Fruit fly (Drosophila melanogaster) Kc167 (cell line): ENCODE measurements around the gene Sap30.

Experiments
- Myc ChIP-seq: fragments of >200 bp; optimal IDR thresholded peaks from 2 replicates; lab custom pipeline; 2017; ENCODE audit warnings: missing external identifiers
- Sin3A ChIP-seq: fragments of >200 bp; optimal IDR thresholded peaks from 2 replicates; lab custom pipeline; 2018; ENCODE audit warnings: missing external identifiers
- h ChIP-seq: fragments of >200 bp; optimal IDR thresholded peaks from 3 replicates; lab custom pipeline; 2018; ENCODE audit warnings: missing external identifiers
- insv ChIP-seq: fragments of >200 bp; optimal IDR thresholded peaks from 3 replicates; lab custom pipeline; 2018; ENCODE audit warnings: missing external identifiers
- psq ChIP-seq: fragments of >200 bp; optimal IDR thresholded peaks from 2 replicates; lab custom pipeline; 2017; ENCODE audit warnings: missing external identifiers
- ttk ChIP-seq: sonication (Bioruptor generic); optimal IDR thresholded peaks from 2 replicates; lab custom pipeline; 2017; ENCODE audit warnings: missing external identifiers

Sap30 gene

dm6 chrX:16778138-16778672 lies 8.9 kb upstream of the Sap30 start:
- no peak for TF ChIP-seq psq (lab: Kevin White, UChicago)
- no peak for TF ChIP-seq Myc (lab: Kevin White, UChicago)

dm6 chrX:16780244-16780643 lies 6.8 kb upstream of the Sap30 start:
- no peak for TF ChIP-seq ttk (lab: Kevin White, UChicago)
- no peak for TF ChIP-seq h
- TF ChIP-seq Sin3A (lab: Kevin White, UChicago) = no peak

dm6 chrX:16781055-16781454 lies 6.0 kb upstream of the Sap30 start:
- TF ChIP-seq Sin3A (lab: Kevin White, UChicago) (no peak), psq (lab: Kevin White, UChicago) (no peak), insv (lab: Kevin White, UChicago) (no peak), Myc (lab: Kevin White, UChicago) (no peak), h (no peak), ttk (lab: Kevin White, UChicago) (no peak)

dm6 chrX:16782175-16782916 lies 4.7 kb upstream of the Sap30 start:
- no peak for TF ChIP-seq ttk (lab: Kevin White, UChicago)
- TF ChIP-seq psq (lab: Kevin White, UChicago) = no peak
- no peak for TF ChIP-seq Sin3A (lab: Kevin White, UChicago)
- TF ChIP-seq Myc (lab: Kevin White, UChicago) = no peak
- TF ChIP-seq h = no peak
- TF ChIP-seq insv (lab: Kevin White, UChicago) = no peak

- TF ChIP-seq ttk (lab: Kevin White, UChicago) (no peak), Myc (lab: Kevin White, UChicago) (no peak), Sin3A (lab: Kevin White, UChicago) (no peak), psq (lab: Kevin White, UChicago) (no peak), h (no peak), insv (lab: Kevin White, UChicago) (no peak)
Measured at dm6 chrX:16783141-16783715, 3.9 kb upstream of the Sap30 start, which contains the start of gene if. if (minus strand) TSS chrX:16783434.

- TF ChIP-seq ttk (lab: Kevin White, UChicago) = no peak
- TF ChIP-seq Sin3A (lab: Kevin White, UChicago) = no peak
- no peak for TF ChIP-seq psq (lab: Kevin White, UChicago)
- TF ChIP-seq insv (lab: Kevin White, UChicago) = no peak
- TF ChIP-seq Myc (lab: Kevin White, UChicago) = no peak
- no peak for TF ChIP-seq h
Measured at dm6 chrX:16783743-16784142, 3.3 kb upstream of the Sap30 start, which contains the start of gene mRpL22. mRpL22 (plus strand) TSS chrX:16783933.

- TF ChIP-seq h (no peak), insv (lab: Kevin White, UChicago) (no peak), Sin3A (lab: Kevin White, UChicago) (no peak), psq (lab: Kevin White, UChicago) (no peak), Myc (lab: Kevin White, UChicago) (no peak), ttk (lab: Kevin White, UChicago) (no peak)
Measured at dm6 chrX:16787416-16787900, 375 bp downstream of the Sap30 start.

- TF ChIP-seq Sin3A (lab: Kevin White, UChicago) (no peak), h (no peak), insv (lab: Kevin White, UChicago) (no peak), ttk (lab: Kevin White, UChicago) (no peak), Myc (lab: Kevin White, UChicago) (no peak), psq (lab: Kevin White, UChicago) (no peak)
Measured at dm6 chrX:16791058-16791457, 4.0 kb downstream of the Sap30 start, which contains the start of gene Rrp45. Rrp45 (minus strand) TSS chrX:16791266.

DNA sequence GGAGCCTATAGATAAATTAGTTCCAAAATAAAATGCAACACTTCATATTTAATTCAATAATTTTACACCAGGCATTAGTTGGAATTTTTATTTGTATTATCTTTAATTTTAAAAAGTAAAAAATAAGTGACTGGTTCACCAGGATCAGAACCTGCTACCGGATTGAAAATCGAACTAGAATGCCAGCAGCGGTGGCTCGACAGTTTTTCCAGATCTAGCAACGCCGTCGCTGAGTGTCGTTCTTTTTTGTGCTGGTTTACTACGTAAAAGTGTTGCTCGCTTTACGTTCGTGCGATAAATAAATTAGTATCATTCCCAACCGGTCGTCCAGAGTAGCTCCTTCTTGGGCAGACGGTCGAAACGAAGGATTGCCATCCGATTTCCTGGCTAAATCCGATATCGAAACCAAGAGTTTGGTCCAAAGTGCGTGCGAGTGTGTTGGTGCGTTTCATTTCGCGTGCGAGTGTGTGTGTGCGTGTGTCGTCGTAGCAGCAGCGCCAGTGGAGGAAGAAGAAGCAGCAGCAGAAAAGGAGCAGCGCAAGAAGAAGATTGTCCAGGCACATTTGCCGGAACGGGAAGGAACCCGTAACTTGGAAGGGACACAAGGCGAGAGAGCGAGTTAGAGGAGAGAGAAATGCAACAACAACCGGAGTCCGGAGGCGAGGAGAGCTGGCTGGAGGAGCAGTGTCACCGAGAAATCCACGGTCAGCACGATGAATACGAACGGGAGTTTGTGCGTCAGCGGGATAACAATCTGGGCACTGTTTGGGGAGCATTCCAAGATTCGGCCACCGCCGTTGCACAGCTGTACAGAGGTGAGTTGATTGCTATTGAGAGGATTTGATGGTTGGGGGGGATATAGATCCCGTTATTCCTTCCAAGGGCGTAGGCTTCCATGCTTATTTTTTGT lies 5.1 kb downstream of the Sap30 start, which contains the start of gene CG4768:
Gene CG4768, plus strand, starts transcription at position 200 of the 910 bp plus-strand sequence.
- TF ChIP-seq Myc (lab: Kevin White, UChicago) (no peak), ttk (lab: Kevin White, UChicago) (no peak), Sin3A (lab: Kevin White, UChicago) (no peak), h (no peak), psq (lab: Kevin White, UChicago) (no peak), insv (lab: Kevin White, UChicago) (no peak)

dm6 chrX:16793129-16793748 lies 6.2 kb downstream of the Sap30 start:
- TF ChIP-seq h = no peak
- TF ChIP-seq ttk (lab: Kevin White, UChicago) = no peak
- no peak for TF ChIP-seq insv (lab: Kevin White, UChicago)
- TF ChIP-seq Myc (lab: Kevin White, UChicago) = no peak
- TF ChIP-seq psq (lab: Kevin White, UChicago) = no peak
- no peak for TF ChIP-seq Sin3A (lab: Kevin White, UChicago)
